Fruit fly (Drosophila melanogaster) whole organism, embryonic: Measurements from ENCODE around the gene Pex3.

Source experiments
- Awh ChIP-seq: fragments of 200-800 bp; sonication (Bioruptor generic); IDR thresholded peaks from 2 replicates; pipeline ENCODE4, ENCODE4 v1.3.6; 2022; ENCODE audit warnings: missing biosample characterization, missing genetic modification characterization
- CG10979 ChIP-seq: fragments of 200-800 bp; sonication (Bioruptor generic); optimal IDR thresholded peaks from 2 replicates; lab custom pipeline; 2018; ENCODE audit warnings: missing biosample characterization, mild to moderate bottlenecking, missing genetic modification characterization, moderate library complexity
- CG11695 ChIP-seq: fragments of 200-800 bp; sonication (Bioruptor generic); IDR thresholded peaks from 3 replicates; pipeline ENCODE4 v1.3.6; 2022; ENCODE audit warnings: missing biosample characterization, missing genetic modification characterization
- CG12391 ChIP-seq: fragments of 200-800 bp; sonication (Bioruptor generic); optimal IDR thresholded peaks from 3 replicates; lab custom pipeline; 2018; ENCODE audit warnings: missing biosample characterization, mild to moderate bottlenecking, missing genetic modification characterization, moderate library complexity
- CG13287 ChIP-seq: fragments of 200-800 bp; sonication (Bioruptor generic); IDR thresholded peaks from 2 replicates; pipeline ENCODE4 v1.3.6; 2022; ENCODE audit warnings: missing biosample characterization, missing genetic modification characterization; ENCODE audit not compliant: partially characterized antibody
- CG13296 ChIP-seq: fragments of 200-800 bp; sonication (Bioruptor generic); optimal IDR thresholded peaks from 3 replicates; lab custom pipeline; 2018; ENCODE audit warnings: missing biosample characterization, mild to moderate bottlenecking, missing genetic modification characterization
- CG14667 ChIP-seq: fragments of 200-800 bp; sonication (Bioruptor generic); IDR thresholded peaks from 2 replicates; pipeline ENCODE4 v1.3.6; 2022; ENCODE audit warnings: missing biosample characterization, missing genetic modification characterization
- CG14860 ChIP-seq: fragments of 200-800 bp; sonication (Bioruptor generic); IDR thresholded peaks from 3 replicates; pipeline ENCODE4 v1.3.6; 2022; ENCODE audit warnings: missing biosample characterization, missing genetic modification characterization; ENCODE audit not compliant: partially characterized antibody
- CG1529 ChIP-seq: fragments of 200-800 bp; sonication (Bioruptor generic); optimal IDR thresholded peaks from 3 replicates; lab custom pipeline; 2018; ENCODE audit warnings: missing biosample characterization, missing genetic modification characterization
- CG1603 ChIP-seq: fragments of 200-800 bp; sonication (Bioruptor generic); optimal IDR thresholded peaks from 2 replicates; lab custom pipeline; 2019; ENCODE audit warnings: missing biosample characterization, mild to moderate bottlenecking, missing genetic modification characterization, moderate library complexity
- CG1647 ChIP-seq: fragments of 200-800 bp; sonication (Bioruptor generic); optimal IDR thresholded peaks from 3 replicates; lab custom pipeline; 2016; ENCODE audit warnings: missing biosample characterization, missing genetic modification characterization
- CG16813 ChIP-seq: fragments of 200-800 bp; sonication (Bioruptor generic); IDR thresholded peaks from 3 replicates; pipeline ENCODE4 v1.3.6; 2022; ENCODE audit warnings: missing biosample characterization, missing genetic modification characterization; ENCODE audit not compliant: partially characterized antibody
- CG16863 ChIP-seq: fragments of 200-800 bp; sonication (Bioruptor generic); optimal IDR thresholded peaks from 3 replicates; lab custom pipeline; 2016; ENCODE audit warnings: missing biosample characterization, missing genetic modification characterization
- CG17361 ChIP-seq: fragments of 200-800 bp; sonication (Bioruptor generic); IDR thresholded peaks from 3 replicates; pipeline ENCODE4 v1.3.6; 2022; ENCODE audit warnings: missing biosample characterization, missing genetic modification characterization
- CG17385 ChIP-seq: fragments of 200-800 bp; sonication (Bioruptor generic); optimal IDR thresholded peaks from 3 replicates; lab custom pipeline; 2018; ENCODE audit warnings: missing biosample characterization, mild to moderate bottlenecking, missing genetic modification characterization
- CG17829 ChIP-seq: fragments of 200-800 bp; optimal IDR thresholded peaks from 2 replicates; lab custom pipeline; 2019; ENCODE audit warnings: missing biosample characterization, mild to moderate bottlenecking, missing genetic modification characterization, moderate library complexity
- CG2129 ChIP-seq: fragments of 200-800 bp; sonication (Bioruptor generic); IDR thresholded peaks from 2 replicates; pipeline ENCODE4 v1.3.6; 2022; ENCODE audit warnings: missing biosample characterization, missing genetic modification characterization; ENCODE audit not compliant: partially characterized antibody
- CG2199 ChIP-seq: fragments of 200-800 bp; sonication (Bioruptor generic); IDR thresholded peaks from 3 replicates; pipeline ENCODE4 v1.3.6; 2022; ENCODE audit warnings: missing biosample characterization, missing genetic modification characterization
- CG2875 ChIP-seq: fragments of 200-800 bp; sonication (Bioruptor generic); optimal IDR thresholded peaks from 2 replicates; lab custom pipeline; 2017; ENCODE audit warnings: missing biosample characterization, mild to moderate bottlenecking, missing genetic modification characterization, missing genetic modification reagents
- CG33213 ChIP-seq: fragments of 200-800 bp; sonication (Bioruptor generic); optimal IDR thresholded peaks from 3 replicates; lab custom pipeline; 2016; ENCODE audit warnings: missing biosample characterization, missing genetic modification characterization
- CG6854 ChIP-seq: fragments of 200-800 bp; sonication (Bioruptor generic); optimal IDR thresholded peaks from 3 replicates; lab custom pipeline; 2017; ENCODE audit warnings: missing biosample characterization, mild to moderate bottlenecking, missing genetic modification characterization
- Dek ChIP-seq: fragments of 200-800 bp; sonication (Bioruptor generic); optimal IDR thresholded peaks from 3 replicates; lab custom pipeline; 2019; ENCODE audit warnings: missing biosample characterization, mild to moderate bottlenecking, missing genetic modification characterization, moderate library complexity
- Dfd ChIP-seq, 2 experiments: fragments of >200 bp; optimal IDR thresholded peaks; 2 replicates each; lab custom pipeline; 2017; ENCODE audit warnings: missing biosample characterization in 2 of 2, missing genetic modification characterization in 2 of 2
- E2f1 ChIP-seq: fragments of 200-800 bp; sonication (Bioruptor generic); IDR thresholded peaks from 2 replicates; pipeline ENCODE4 v1.3.6; 2022; ENCODE audit warnings: missing biosample characterization, missing genetic modification characterization
- Gug ChIP-seq: fragments of 200-800 bp; sonication (Bioruptor generic); IDR thresholded peaks from 4 replicates; pipeline ENCODE4 v1.3.6; 2022; ENCODE audit warnings: missing biosample characterization, missing genetic modification characterization
- MBD-R2 ChIP-seq: fragments of 200-800 bp; sonication (Bioruptor generic); IDR thresholded peaks from 2 replicates; pipeline ENCODE4 v1.3.6; 2022; ENCODE audit warnings: missing biosample characterization, missing genetic modification characterization
- Mad ChIP-seq: fragments of 200-800 bp; sonication (Bioruptor generic); optimal IDR thresholded peaks from 2 replicates; lab custom pipeline; 2016; ENCODE audit warnings: missing biosample characterization, missing genetic modification characterization
- Ptx1 ChIP-seq: fragments of 200-800 bp; sonication (Bioruptor generic); IDR thresholded peaks from 2 replicates; pipeline ENCODE4 v1.3.6; 2022; ENCODE audit warnings: missing biosample characterization, missing genetic modification characterization
- Rx ChIP-seq: fragments of 200-800 bp; sonication (Bioruptor generic); IDR thresholded peaks from 2 replicates; pipeline ENCODE4 v1.3.6; 2022; ENCODE audit warnings: missing biosample characterization, missing genetic modification characterization
- amos ChIP-seq: fragments of 200-800 bp; sonication (Bioruptor generic); IDR thresholded peaks from 2 replicates; pipeline ENCODE4 v1.3.6; 2022; ENCODE audit warnings: missing biosample characterization, missing genetic modification characterization; ENCODE audit not compliant: partially characterized antibody
- ase ChIP-seq: fragments of 200-800 bp; sonication (Bioruptor generic); IDR thresholded peaks from 3 replicates; pipeline ENCODE4 v1.3.6; 2022; ENCODE audit warnings: missing biosample characterization, missing genetic modification characterization
- bsh ChIP-seq, 2 experiments: fragments of 200-800 bp; sonication (Bioruptor generic); optimal IDR thresholded peaks; 2 replicates each; lab custom pipeline; 2017 to 2018; ENCODE audit warnings: mild to moderate bottlenecking in 2 of 2, missing biosample characterization in 2 of 2, missing genetic modification characterization in 2 of 2, moderate library complexity in 1 of 2
- ci ChIP-seq: fragments of 200-800 bp; sonication (Bioruptor generic); IDR thresholded peaks from 3 replicates; pipeline ENCODE4 v1.3.6; 2022; ENCODE audit warnings: missing biosample characterization, missing genetic modification characterization
- dimm ChIP-seq: fragments of 200-800 bp; sonication (Bioruptor generic); IDR thresholded peaks from 2 replicates; pipeline ENCODE4 v1.3.6; 2022; ENCODE audit warnings: missing biosample characterization, missing genetic modification characterization
- gcm ChIP-seq: fragments of 200-800 bp; sonication (Bioruptor generic); optimal IDR thresholded peaks from 2 replicates; lab custom pipeline; 2019; ENCODE audit warnings: missing biosample characterization, mild to moderate bottlenecking, missing genetic modification characterization, moderate library complexity
- hkb ChIP-seq, 2 experiments: fragments of 200-800 bp in 1 of 2; fragments of >200 bp in 1 of 2; sonication (Bioruptor generic) in 1 of 2; IDR thresholded peaks in 1 of 2; optimal IDR thresholded peaks in 1 of 2; 2 replicates each; pipeline versions ENCODE4 v1.3.6 to Lab custom; 2017 to 2022; ENCODE audit warnings: missing biosample characterization in 1 of 2, missing genetic modification characterization in 1 of 2
- kay ChIP-seq: fragments of 200-800 bp; sonication (Bioruptor generic); optimal IDR thresholded peaks from 2 replicates; lab custom pipeline; 2016; ENCODE audit warnings: missing biosample characterization, missing genetic modification characterization
- nerfin-2 ChIP-seq: fragments of 200-800 bp; sonication (Bioruptor generic); IDR thresholded peaks from 2 replicates; pipeline ENCODE4 v1.3.6; 2022; ENCODE audit warnings: missing biosample characterization, missing genetic modification characterization; ENCODE audit not compliant: partially characterized antibody
- pfk ChIP-seq: fragments of 200-800 bp; sonication (Bioruptor generic); optimal IDR thresholded peaks from 2 replicates; lab custom pipeline; 2018; ENCODE audit warnings: missing biosample characterization, mild to moderate bottlenecking, missing genetic modification characterization, moderate library complexity
- rib ChIP-seq: fragments of 200-800 bp; sonication (Bioruptor generic); IDR thresholded peaks from 2 replicates; pipeline ENCODE4 v1.3.6; 2022; ENCODE audit warnings: missing biosample characterization, missing genetic modification characterization
- scrt ChIP-seq: fragments of 200-800 bp; sonication (Bioruptor generic); optimal IDR thresholded peaks from 2 replicates; lab custom pipeline; 2018; ENCODE audit warnings: missing biosample characterization, mild to moderate bottlenecking, missing genetic modification characterization, moderate library complexity
- seq ChIP-seq: fragments of 200-800 bp; sonication (Bioruptor generic); IDR thresholded peaks from 2 replicates; pipeline ENCODE4 v1.3.6; 2022; ENCODE audit warnings: missing biosample characterization, missing genetic modification characterization
- ssp ChIP-seq: fragments of 200-800 bp; sonication (Bioruptor generic); IDR thresholded peaks from 2 replicates; pipeline ENCODE4 v1.3.6; 2022; ENCODE audit warnings: missing biosample characterization, missing genetic modification characterization
- z ChIP-seq: fragments of 200-800 bp; sonication (Bioruptor generic); IDR thresholded peaks from 3 replicates; pipeline ENCODE4 v1.3.6; 2022; ENCODE audit warnings: missing biosample characterization, missing genetic modification characterization

The Pex3 gene

dm6 chr3L:15103988-15104848 is 39.9 kb upstream of the Pex3 start (continued):
- TF ChIP-seq Ptx1, result no peak
- TF ChIP-seq CG16813 (GFP tag; lab: Robert Waterston, UW), result no peak
- TF ChIP-seq ssp (GFP tag; lab: Robert Waterston, UW), result no peak
- TF ChIP-seq CG11695 (GFP tag; lab: Robert Waterston, UW), result no peak
- no peak for TF ChIP-seq Awh (GFP tag; lab: Robert Waterston, UW)
- TF ChIP-seq kay (GFP tag; lab: Kevin White, UChicago), result no peak
- no peak for TF ChIP-seq CG2199 (GFP tag; lab: Robert Waterston, UW)
- no peak for TF ChIP-seq Dek (tag; lab: Kevin White, UChicago)
- no peak for TF ChIP-seq CG14667 (GFP tag; lab: Robert Waterston, UW)
- TF ChIP-seq ase (GFP tag; lab: Robert Waterston, UW), result no peak
- peak; percentile 88 for TF ChIP-seq CG17385 (GFP tag; lab: Kevin White, UChicago)
- TF ChIP-seq ci (GFP tag; lab: Robert Waterston, UW), result peak; percentile 43; the same call in 1 of the 3 replicates
- TF ChIP-seq pfk (GFP tag; lab: Kevin White, UChicago), result no peak
- TF ChIP-seq CG17829 (tag; lab: Kevin White, UChicago), result no peak
- no peak for TF ChIP-seq Gug (GFP tag; lab: Robert Waterston, UW)
- peak in 1 of 2 experiments; percentile 28 for TF ChIP-seq bsh (GFP tag; optimal IDR thresholded peaks at IDR 0.05; lab: Kevin White, UChicago)
- TF ChIP-seq CG13296 (GFP tag; lab: Kevin White, UChicago), result no peak
- no peak for TF ChIP-seq dimm (GFP tag; lab: Robert Waterston, UW)
- TF ChIP-seq amos (GFP tag; lab: Robert Waterston, UW), result peak; percentile 10; the same call in 1 of the 2 replicates
- TF ChIP-seq CG1647 (GFP tag; lab: Kevin White, UChicago), result no peak
- no peak for TF ChIP-seq hkb (optimal IDR thresholded peaks at IDR 0.05; lab: Kevin White, UChicago)
- TF ChIP-seq hkb (GFP tag; IDR thresholded peaks at IDR 0.05; lab: Robert Waterston, UW), result no peak
- no peak for TF ChIP-seq Dfd (GFP tag; optimal IDR thresholded peaks at IDR 0.05; lab: Kevin White, UChicago)
- peak; percentile 30 for TF ChIP-seq scrt (GFP tag; lab: Kevin White, UChicago)
- TF ChIP-seq E2f1, result no peak
- TF ChIP-seq Rx (GFP tag; lab: Robert Waterston, UW), result 0 out of 2 replicates have a peak, but pooled peaks have one; percentile 3
- TF ChIP-seq CG33213 (GFP tag; lab: Kevin White, UChicago), result no peak
- TF ChIP-seq CG1603 (tag; lab: Kevin White, UChicago), result no peak
- peak; percentile 75 for TF ChIP-seq CG6854
- TF ChIP-seq seq (GFP tag; lab: Robert Waterston, UW), result 0 out of 2 replicates have a peak, but pooled peaks have one; percentile 10
- no peak for TF ChIP-seq CG2129 (GFP tag; lab: Robert Waterston, UW)
- TF ChIP-seq CG12391 (tag; lab: Kevin White, UChicago), result no peak
- TF ChIP-seq rib (GFP tag; lab: Robert Waterston, UW), result no peak
- TF ChIP-seq CG10979 (tag; lab: Kevin White, UChicago), result no peak
- TF ChIP-seq CG16863 (GFP tag; lab: Kevin White, UChicago), result no peak
- TF ChIP-seq CG2875 (GFP tag; lab: Kevin White, UChicago), result no peak
- TF ChIP-seq CG17361, result no peak
- TF ChIP-seq nerfin-2 (GFP tag; lab: Robert Waterston, UW), result no peak
- peak; percentile 41; the same call in 1 of the 3 replicates for TF ChIP-seq z (GFP tag; lab: Robert Waterston, UW)
- no peak for TF ChIP-seq CG1529 (GFP tag; lab: Kevin White, UChicago)
- TF ChIP-seq MBD-R2 (GFP tag; lab: Robert Waterston, UW), result 0 out of 2 replicates have a peak, but pooled peaks have one; percentile 18
- peak; percentile 27; the same call in 1 of the 2 replicates for TF ChIP-seq CG13287 (GFP tag; lab: Robert Waterston, UW)
- TF ChIP-seq Mad (GFP tag; lab: Kevin White, UChicago), result no peak
- no peak for TF ChIP-seq gcm (GFP tag; lab: Kevin White, UChicago)
- no peak for TF ChIP-seq CG14860 (GFP tag; lab: Robert Waterston, UW)
